Fruit fly (Drosophila melanogaster) whole organism, embryonic: ENCODE data around the gene Atg13.

Experiments
- Awh ChIP-seq: fragments of 200-800 bp; sonication (Bioruptor generic); IDR thresholded peaks from 2 replicates; pipeline ENCODE4, ENCODE4 v1.3.6; 2022; ENCODE audit warnings: missing biosample characterization, missing genetic modification characterization
- CG10209 ChIP-seq: fragments of 200-800 bp; sonication (Bioruptor generic); optimal IDR thresholded peaks from 3 replicates; lab custom pipeline; 2017; ENCODE audit warnings: missing biosample characterization, mild to moderate bottlenecking, missing genetic modification characterization, missing genetic modification reagents
- CG11504 ChIP-seq: fragments of 200-800 bp; sonication (Bioruptor generic); optimal IDR thresholded peaks from 3 replicates; lab custom pipeline; 2019; ENCODE audit warnings: missing biosample characterization, mild to moderate bottlenecking, missing genetic modification characterization, moderate library complexity
- CG12219 ChIP-seq: fragments of 200-800 bp; sonication (Bioruptor generic); optimal IDR thresholded peaks from 3 replicates; lab custom pipeline; 2018; ENCODE audit warnings: missing biosample characterization, mild to moderate bottlenecking, missing genetic modification characterization
- CG12391 ChIP-seq: fragments of 200-800 bp; sonication (Bioruptor generic); optimal IDR thresholded peaks from 3 replicates; lab custom pipeline; 2018; ENCODE audit warnings: missing biosample characterization, mild to moderate bottlenecking, missing genetic modification characterization, moderate library complexity
- CG12942 ChIP-seq: fragments of 200-800 bp; sonication (Bioruptor generic); optimal IDR thresholded peaks from 3 replicates; lab custom pipeline; 2016; ENCODE audit warnings: missing biosample characterization, missing genetic modification characterization
- CG13624 ChIP-seq: fragments of 200-800 bp; sonication (Bioruptor generic); optimal IDR thresholded peaks from 2 replicates; lab custom pipeline; 2016; ENCODE audit warnings: missing biosample characterization, missing genetic modification characterization
- CG17612 ChIP-seq: fragments of 200-800 bp; sonication (Bioruptor generic); IDR thresholded peaks from 2 replicates; pipeline ENCODE4 v1.3.6; 2022; ENCODE audit warnings: missing biosample characterization, missing genetic modification characterization
- CG17829 ChIP-seq: fragments of 200-800 bp; optimal IDR thresholded peaks from 2 replicates; lab custom pipeline; 2019; ENCODE audit warnings: missing biosample characterization, mild to moderate bottlenecking, missing genetic modification characterization, moderate library complexity
- CG1792 ChIP-seq: fragments of 200-800 bp; sonication (Bioruptor generic); optimal IDR thresholded peaks from 2 replicates; lab custom pipeline; 2016; ENCODE audit warnings: missing biosample characterization, missing genetic modification characterization
- CG2116 ChIP-seq: fragments of 200-800 bp; sonication (Bioruptor generic); optimal IDR thresholded peaks from 3 replicates; lab custom pipeline; 2018; ENCODE audit warnings: missing biosample characterization, mild to moderate bottlenecking, missing genetic modification characterization
- CG3995 ChIP-seq: fragments of 200-800 bp; sonication (Bioruptor generic); optimal IDR thresholded peaks from 3 replicates; lab custom pipeline; 2016; ENCODE audit warnings: missing biosample characterization, missing genetic modification characterization
- CG4820 ChIP-seq: fragments of 200-800 bp; sonication (Bioruptor generic); optimal IDR thresholded peaks from 3 replicates; lab custom pipeline; 2016; ENCODE audit warnings: missing biosample characterization, missing genetic modification characterization
- CG9932 ChIP-seq: fragments of 200-800 bp; sonication (Bioruptor generic); IDR thresholded peaks from 2 replicates; pipeline ENCODE4 v1.3.6; 2022; ENCODE audit warnings: missing biosample characterization, missing genetic modification characterization
- Dad ChIP-seq: fragments of 200-800 bp; sonication (Bioruptor generic); optimal IDR thresholded peaks from 3 replicates; lab custom pipeline; 2016; ENCODE audit warnings: missing biosample characterization, missing genetic modification characterization
- E2f2 ChIP-seq: fragments of 200-800 bp; sonication (Bioruptor generic); IDR thresholded peaks from 2 replicates; pipeline ENCODE4 v1.3.6; 2022; ENCODE audit warnings: missing biosample characterization, missing genetic modification characterization
- ERR ChIP-seq: fragments of 200-800 bp; sonication (Bioruptor generic); optimal IDR thresholded peaks from 2 replicates; lab custom pipeline; 2016; ENCODE audit warnings: missing biosample characterization, missing genetic modification characterization
- HmgD ChIP-seq: fragments of 200-800 bp; sonication (Bioruptor generic); optimal IDR thresholded peaks from 3 replicates; lab custom pipeline; 2016; ENCODE audit warnings: missing biosample characterization, missing genetic modification characterization
- HmgZ ChIP-seq: fragments of 200-800 bp; sonication (Bioruptor generic); optimal IDR thresholded peaks from 2 replicates; lab custom pipeline; 2018; ENCODE audit warnings: missing biosample characterization, mild to moderate bottlenecking, missing genetic modification characterization
- Hmr ChIP-seq: fragments of 200-800 bp; sonication (Bioruptor generic); optimal IDR thresholded peaks from 3 replicates; lab custom pipeline; 2017; ENCODE audit warnings: mild to moderate bottlenecking, missing biosample characterization, missing genetic modification reagents, missing genetic modification characterization
- MESR4 ChIP-seq: fragments of 200-800 bp; sonication (Bioruptor generic); optimal IDR thresholded peaks from 2 replicates; lab custom pipeline; 2018; ENCODE audit warnings: missing biosample characterization, mild to moderate bottlenecking, missing genetic modification characterization, moderate library complexity
- Mad ChIP-seq: fragments of 200-800 bp; sonication (Bioruptor generic); optimal IDR thresholded peaks from 2 replicates; lab custom pipeline; 2016; ENCODE audit warnings: missing biosample characterization, missing genetic modification characterization
- Med ChIP-seq: fragments of 200-800 bp; sonication (Bioruptor generic); peaks from one replicate; lab custom pipeline; 2016; ENCODE audit warnings: missing biosample characterization, missing genetic modification characterization, mild to moderate bottlenecking, inconsistent platforms, moderate library complexity
- Mes4 ChIP-seq: fragments of 200-800 bp; sonication (Bioruptor generic); optimal IDR thresholded peaks from 2 replicates; lab custom pipeline; 2016; ENCODE audit warnings: missing biosample characterization, missing genetic modification characterization
- NFAT ChIP-seq: fragments of 200-800 bp; sonication (Bioruptor generic); IDR thresholded peaks from 2 replicates; pipeline ENCODE4 v1.3.6; 2022; ENCODE audit warnings: missing biosample characterization, missing genetic modification characterization
- Oli ChIP-seq: fragments of 200-800 bp; sonication (Bioruptor generic); optimal IDR thresholded peaks from 2 replicates; lab custom pipeline; 2018; ENCODE audit warnings: missing biosample characterization, mild to moderate bottlenecking, missing genetic modification characterization, moderate library complexity
- Opbp ChIP-seq: fragments of 200-800 bp; sonication (Bioruptor generic); IDR thresholded peaks from 3 replicates; pipeline ENCODE4 v1.3.6; 2022; ENCODE audit warnings: missing biosample characterization, missing genetic modification characterization; ENCODE audit not compliant: partially characterized antibody
- Pdp1 ChIP-seq, 2 experiments: fragments of 200-800 bp; sonication (Bioruptor generic); optimal IDR thresholded peaks; 3 replicates each; lab custom pipeline; 2016; ENCODE audit warnings: missing biosample characterization in 2 of 2, missing genetic modification characterization in 2 of 2, mild to moderate bottlenecking in 1 of 2, moderate library complexity in 1 of 2
- Ptx1 ChIP-seq: fragments of 200-800 bp; sonication (Bioruptor generic); IDR thresholded peaks from 2 replicates; pipeline ENCODE4 v1.3.6; 2022; ENCODE audit warnings: missing biosample characterization, missing genetic modification characterization
- Sry-δ ChIP-seq: fragments of 200-800 bp; sonication (Bioruptor generic); optimal IDR thresholded peaks from 2 replicates; lab custom pipeline; 2016; ENCODE audit warnings: missing biosample characterization, missing genetic modification characterization
- Xbp1 ChIP-seq: fragments of 200-800 bp; sonication (Bioruptor generic); optimal IDR thresholded peaks from 3 replicates; lab custom pipeline; 2016; ENCODE audit warnings: missing biosample characterization, mild to moderate bottlenecking, missing genetic modification characterization
- chinmo ChIP-seq: fragments of 200-800 bp; sonication (Bioruptor generic); IDR thresholded peaks from 4 replicates; pipeline ENCODE4 v1.3.6; 2022; ENCODE audit warnings: missing biosample characterization, missing genetic modification characterization; ENCODE audit not compliant: partially characterized antibody
- ci ChIP-seq: fragments of 200-800 bp; sonication (Bioruptor generic); IDR thresholded peaks from 3 replicates; pipeline ENCODE4 v1.3.6; 2022; ENCODE audit warnings: missing biosample characterization, missing genetic modification characterization
- crp ChIP-seq, 2 experiments: fragments of 200-800 bp; sonication (Bioruptor generic); optimal IDR thresholded peaks; 2 replicates in 1 of 2; 3 replicates in 1 of 2; lab custom pipeline; 2017; ENCODE audit warnings: missing biosample characterization in 2 of 2, missing genetic modification characterization in 2 of 2, mild to moderate bottlenecking in 1 of 2, moderate library complexity in 1 of 2
- dan ChIP-seq: fragments of 200-800 bp; sonication (Bioruptor generic); IDR thresholded peaks from 2 replicates; pipeline ENCODE4 v1.3.6; 2022; ENCODE audit warnings: missing biosample characterization, missing genetic modification characterization
- danr ChIP-seq: fragments of 200-800 bp; sonication (Bioruptor generic); IDR thresholded peaks from 2 replicates; pipeline ENCODE4 v1.3.6; 2022; ENCODE audit warnings: missing biosample characterization, missing genetic modification characterization
- fd64A ChIP-seq: fragments of 200-800 bp; sonication (Bioruptor generic); optimal IDR thresholded peaks from 3 replicates; lab custom pipeline; 2018; ENCODE audit warnings: missing biosample characterization, mild to moderate bottlenecking, missing genetic modification characterization
- kni ChIP-seq: fragments of 200-800 bp; sonication (Bioruptor generic); optimal IDR thresholded peaks from 3 replicates; lab custom pipeline; 2017; ENCODE audit warnings: mild to moderate bottlenecking, missing biosample characterization, missing genetic modification reagents, missing genetic modification characterization
- knrl ChIP-seq: fragments of 200-800 bp; sonication (Bioruptor generic); IDR thresholded peaks from 3 replicates; pipeline ENCODE4 v1.3.6; 2022; ENCODE audit warnings: missing biosample characterization, missing genetic modification characterization; ENCODE audit not compliant: partially characterized antibody
- nmo ChIP-seq: fragments of 200-800 bp; sonication (Bioruptor generic); optimal IDR thresholded peaks from 2 replicates; lab custom pipeline; 2018; ENCODE audit warnings: missing biosample characterization, mild to moderate bottlenecking, missing genetic modification characterization, moderate library complexity
- peb ChIP-seq: fragments of 200-800 bp; sonication (Bioruptor generic); IDR thresholded peaks from 2 replicates; pipeline ENCODE4 v1.3.6; 2022; ENCODE audit warnings: missing biosample characterization, missing genetic modification characterization
- pita ChIP-seq: fragments of 200-800 bp; sonication (Bioruptor generic); optimal IDR thresholded peaks from 2 replicates; lab custom pipeline; 2017; ENCODE audit warnings: missing biosample characterization, mild to moderate bottlenecking, missing genetic modification characterization
- pros ChIP-seq: fragments of 200-800 bp; sonication (Bioruptor generic); optimal IDR thresholded peaks from 3 replicates; lab custom pipeline; 2019; ENCODE audit warnings: missing biosample characterization, mild to moderate bottlenecking, missing genetic modification characterization, moderate library complexity
- sd ChIP-seq: fragments of 200-800 bp; sonication (Bioruptor generic); optimal IDR thresholded peaks from 3 replicates; lab custom pipeline; 2018; ENCODE audit warnings: missing biosample characterization, mild to moderate bottlenecking, missing genetic modification characterization, moderate library complexity
- sqz ChIP-seq: fragments of 200-800 bp; sonication (Bioruptor generic); optimal IDR thresholded peaks from 3 replicates; lab custom pipeline; 2018; ENCODE audit warnings: missing biosample characterization, mild to moderate bottlenecking, missing genetic modification characterization
- tin ChIP-seq: fragments of 200-800 bp; sonication (Bioruptor generic); optimal IDR thresholded peaks from 3 replicates; lab custom pipeline; 2016; ENCODE audit warnings: missing biosample characterization, missing genetic modification characterization
- tio ChIP-seq: fragments of 200-800 bp; sonication (Bioruptor generic); optimal IDR thresholded peaks from 2 replicates; lab custom pipeline; 2017; ENCODE audit warnings: missing biosample characterization, missing genetic modification characterization, inconsistent platforms
- zen ChIP-seq: fragments of 200-800 bp; sonication (Bioruptor generic); optimal IDR thresholded peaks from 3 replicates; lab custom pipeline; 2018; ENCODE audit warnings: missing biosample characterization, mild to moderate bottlenecking, missing genetic modification characterization, moderate library complexity

The Atg13 gene

dm6 chr3R:8300928-8301752 lies 48.5 kb upstream of the Atg13 start, which contains the start of the genes CG9626 and mRpL1:
CG9626 (minus strand) TSS chr3R:8300978.
mRpL1 (plus strand) TSS chr3R:8301440.
- TF ChIP-seq chinmo (GFP tag; lab: Robert Waterston, UW) (0 out of 4 replicates have a peak, but pooled peaks have one; percentile 23), tin (GFP tag; lab: Kevin White, UChicago) (no peak), Oli (tag; lab: Kevin White, UChicago) (no peak), ERR (GFP tag; lab: Kevin White, UChicago) (peak; percentile 16), tio (GFP tag; lab: Kevin White, UChicago) (no peak), CG17612 (GFP tag; lab: Robert Waterston, UW) (no peak), Ptx1 (GFP tag; lab: Robert Waterston, UW) (no peak), Med (peak; percentile 86), knrl (GFP tag; lab: Robert Waterston, UW) (no peak), crp (GFP tag; optimal IDR thresholded peaks at IDR 0.05; lab: Kevin White, UChicago) (peak in 1 of 2 experiments; percentile 16), danr (GFP tag; lab: Robert Waterston, UW) (no peak), CG1792 (no peak), Awh (GFP tag; lab: Robert Waterston, UW) (no peak), MESR4 (GFP tag; lab: Kevin White, UChicago) (peak; percentile 78), ci (GFP tag; lab: Robert Waterston, UW) (peak; percentile 28; the same call in 1 of the 3 replicates), E2f2 (peak; percentile 53), dan (no peak), sqz (GFP tag; lab: Kevin White, UChicago) (no peak), CG2116 (GFP tag; lab: Kevin White, UChicago) (peak; percentile 71), CG11504 (no peak), HmgZ (tag; lab: Kevin White, UChicago) (peak; percentile 88), HmgD (GFP tag; lab: Kevin White, UChicago) (peak; percentile 43), Mad (GFP tag; lab: Kevin White, UChicago) (peak; percentile 15), Hmr (GFP tag; lab: Kevin White, UChicago) (peak; percentile 71), CG12942 (GFP tag; lab: Kevin White, UChicago) (no peak), peb (no peak), NFAT (peak; percentile 46; the same call in 1 of the 2 replicates), pros (GFP tag; lab: Kevin White, UChicago) (no peak), Dad (GFP tag; lab: Kevin White, UChicago) (peak; percentile 34), Opbp (GFP tag; lab: Robert Waterston, UW) (peak; percentile 63; the same call in 2 of the 3 replicates), CG12219 (no peak), CG4820 (GFP tag; lab: Kevin White, UChicago) (no peak), Sry-δ (peak; percentile 69), CG3995 (no peak), CG13624 (GFP tag; lab: Kevin White, UChicago) (peak; percentile 42), nmo (peak; percentile 57), Pdp1 (GFP tag; optimal IDR thresholded peaks at IDR 0.05; lab: Kevin White, UChicago) (peak in 1 of 2 experiments; percentile 100), CG12391 (peak; percentile 34), Mes4 (no peak), Xbp1 (peak; percentile 20), pita (GFP tag; lab: Kevin White, UChicago) (peak; percentile 94), sd (tag; lab: Kevin White, UChicago) (peak; percentile 87), CG10209 (GFP tag; lab: Kevin White, UChicago) (no peak), kni (no peak), CG17829 (tag; lab: Kevin White, UChicago) (peak; percentile 45), zen (tag; lab: Kevin White, UChicago) (peak; percentile 63), CG9932 (GFP tag; lab: Robert Waterston, UW) (peak; percentile 28; the same call in 1 of the 2 replicates), fd64A (GFP tag; lab: Kevin White, UChicago) (no peak)
